Fruit fly (Drosophila melanogaster): ENCODE data around the gene CG9777.
A peak's percentile ranks its signal among the peaks of the same experiment; 100 is the strongest.

The CG9777 gene

DNA sequence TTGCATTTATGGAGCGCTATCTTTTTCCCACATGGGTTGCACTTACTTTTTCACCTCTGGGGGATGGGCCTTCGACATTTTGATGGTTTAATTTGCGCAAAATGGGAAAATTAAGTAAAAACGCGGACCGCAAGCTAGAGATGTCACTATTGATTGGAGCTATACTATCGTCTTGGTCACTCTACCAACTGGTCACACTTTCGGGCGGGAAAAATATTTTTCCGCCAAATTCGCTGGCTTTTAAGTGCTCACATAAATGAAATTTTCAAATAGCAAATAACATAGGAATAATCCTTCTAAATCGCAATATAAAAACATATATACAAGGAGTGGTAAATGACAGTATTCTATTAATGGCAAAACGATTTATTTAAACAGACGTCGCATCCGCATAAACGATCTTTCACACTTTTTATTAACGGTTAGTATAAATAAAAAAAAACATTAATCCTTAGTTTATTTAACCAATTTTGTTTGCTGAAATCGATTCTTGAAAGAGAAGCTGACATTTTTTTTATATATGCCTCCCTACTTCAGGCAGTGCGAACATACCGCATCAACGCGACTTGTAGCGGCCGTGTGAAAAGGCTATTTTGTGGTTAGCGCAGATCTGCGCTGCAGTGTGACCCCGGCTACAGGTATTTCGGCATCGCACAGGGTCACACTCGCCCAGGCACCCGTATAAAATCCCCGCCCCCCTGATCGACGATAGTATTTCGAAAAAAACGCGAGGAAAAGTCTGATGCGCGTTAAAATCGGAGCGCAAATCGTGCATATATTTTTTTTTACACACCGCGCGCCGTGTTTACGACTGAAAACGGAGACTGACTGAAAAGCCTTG lies 8.4 kb upstream of the CG9777 start, which contains the start of the genes SNRPG and mthl1 (continued):
- TF ChIP-seq CG18599 (GFP tag; optimal IDR thresholded peaks at IDR 0.05) (peak; percentile 70), CG14860 (GFP tag; IDR thresholded peaks at IDR 0.05; ENCODE audit: partially characterized antibody) (peak; percentile 47; the same call in 1 of the 3 replicates), CG31441 (GFP tag; IDR thresholded peaks at IDR 0.05) (peak; percentile 74), ase (GFP tag; IDR thresholded peaks at IDR 0.05) (peak; percentile 94), CG34224 (GFP tag; IDR thresholded peaks at IDR 0.05; ENCODE audit: partially characterized antibody) (peak; percentile 65), CG10366 (GFP tag; IDR thresholded peaks at IDR 0.05) (peak; percentile 49), wek (GFP tag; optimal IDR thresholded peaks at IDR 0.05) (no peak), CG5953 (GFP tag; IDR thresholded peaks at IDR 0.05) (peak; percentile 81), unc-4 (GFP tag; IDR thresholded peaks at IDR 0.05; ENCODE audit: partially characterized antibody) (peak; percentile 64), croc (GFP tag; conservative IDR thresholded peaks at IDR 0.05) (peak; percentile 74), CG9215 (GFP tag; IDR thresholded peaks at IDR 0.05) (peak; percentile 91), ara (GFP tag; IDR thresholded peaks at IDR 0.05) (peak; percentile 90), tup (GFP tag; optimal IDR thresholded peaks at IDR 0.05) (peak; percentile 35), chif (GFP tag; optimal IDR thresholded peaks at IDR 0.05) (peak; percentile 58 to 73), kay (GFP tag; optimal IDR thresholded peaks at IDR 0.05) (peak; percentile 29), Doc3 (GFP tag; IDR thresholded peaks at IDR 0.05; ENCODE audit: partially characterized antibody) (peak; percentile 56), CG7928 (GFP tag; optimal IDR thresholded peaks at IDR 0.05) (peak; percentile 38), Lim3 (GFP tag; IDR thresholded peaks at IDR 0.05) (peak; percentile 70), dmrt99B (tag; optimal IDR thresholded peaks at IDR 0.05) (peak; percentile 74), pnt (GFP tag; optimal IDR thresholded peaks at IDR 0.05) (peak; percentile 88), CG31388 (GFP tag; optimal IDR thresholded peaks at IDR 0.05) (peak; percentile 68), CG7987 (GFP tag; optimal IDR thresholded peaks at IDR 0.05) (peak; percentile 8), trh (GFP tag; optimal IDR thresholded peaks at IDR 0.05) (peak; percentile 2), CG11247 (GFP tag; IDR thresholded peaks at IDR 0.05) (peak; percentile 91), fd3F (GFP tag; optimal IDR thresholded peaks at IDR 0.05) (peak; percentile 76), CG12769 (tag; optimal IDR thresholded peaks at IDR 0.05) (peak; percentile 72), CG2875 (GFP tag; optimal IDR thresholded peaks at IDR 0.05) (no peak), esg (GFP tag; conservative IDR thresholded peaks at IDR 0.05) (peak; percentile 94), cas (GFP tag; IDR thresholded peaks at IDR 0.05) (peak; percentile 63; the same call in 1 of the 2 replicates), fd96Cb (tag; optimal IDR thresholded peaks at IDR 0.05) (peak; percentile 74), sna (GFP tag; IDR thresholded peaks at IDR 0.05; ENCODE audit: partially characterized antibody) (peak; percentile 36; the same call in 1 of the 2 replicates), GATAe (GFP tag; conservative IDR thresholded peaks at IDR 0.05) (peak; percentile 69), CG6175 (GFP tag; IDR thresholded peaks at IDR 0.05) (peak; percentile 88), NC2α (GFP tag; optimal IDR thresholded peaks at IDR 0.05) (peak; percentile 52), ERR (GFP tag; optimal IDR thresholded peaks at IDR 0.05) (no peak), vfl (GFP tag; optimal IDR thresholded peaks at IDR 0.05) (peak; percentile 82), oc (tag; optimal IDR thresholded peaks at IDR 0.05) (no peak), crc (GFP tag; optimal IDR thresholded peaks at IDR 0.05) (no peak), usp (GFP tag; optimal IDR thresholded peaks at IDR 0.05) (no peak), zen2 (GFP tag; IDR thresholded peaks at IDR 0.05; ENCODE audit: partially characterized antibody) (no peak), zfh2 (GFP tag; optimal IDR thresholded peaks at IDR 0.05) (peak; percentile 88), CG32772 (GFP tag; IDR thresholded peaks at IDR 0.05) (peak; percentile 95), Sox100B (GFP tag; optimal IDR thresholded peaks at IDR 0.05) (peak; percentile 14), CG17568 (GFP tag; optimal IDR thresholded peaks at IDR 0.05) (no peak), Meics (GFP tag; optimal IDR thresholded peaks at IDR 0.05) (peak; percentile 76), CG7963 (GFP tag; IDR thresholded peaks at IDR 0.05; ENCODE audit: partially characterized antibody) (peak; percentile 14; the same call in 1 of the 3 replicates), shn (GFP tag; optimal IDR thresholded peaks at IDR 0.05) (peak; percentile 77)
